Worm (Caenorhabditis elegans): ENCODE results near the gene F46F5.16.

- TF ChIP-seq ama-1 (optimal IDR thresholded peaks at IDR 0.05): no peak
- no peak for TF ChIP-seq aly-1 (tag; optimal IDR thresholded peaks at IDR 0.05)
- TF ChIP-seq B0310.2 (tag; optimal IDR thresholded peaks at IDR 0.05): no peak
- no peak for TF ChIP-seq tbx-11 (GFP tag; IDR thresholded peaks at IDR 0.05)
These were observed 17.8 kb upstream of the F46F5.16 start for ce11 chrII:769250-769649.

All from whole organism, early embryonic.